Worm (Caenorhabditis elegans) whole organism, midembryonic: ENCODE measurements around the gene nhr-67.
"Not testable (repeated sequence)": the region's sequence is repeated elsewhere in the genome, so short reads cannot be mapped to it uniquely, and the experiment has no call there.

Experiments used
- T22C8.4 ChIP-seq: fragments of 200-800 bp; sonication (Bioruptor generic); IDR thresholded peaks from 2 replicates; pipeline ENCODE4 v1.3.6; 2022; ENCODE audit warnings: missing genetic modification characterization, missing compliant biosample characterization
- cog-1 ChIP-seq: sonication (generic microtip); optimal IDR thresholded peaks from 2 replicates; lab custom pipeline; 2016; ENCODE audit warnings: missing genetic modification characterization, missing compliant biosample characterization
- flt-1 ChIP-seq: fragments of 200-800 bp; sonication (Bioruptor generic); IDR thresholded peaks from 2 replicates; pipeline ENCODE4 v1.3.6; 2022; ENCODE audit warnings: missing genetic modification characterization, missing compliant biosample characterization
- klf-2 ChIP-seq: fragments of 200-800 bp; sonication (Bioruptor generic); conservative IDR thresholded peaks from 2 replicates; pipeline ENCODE4 v1.3.6; 2022; ENCODE audit warnings: missing genetic modification reagents, missing genetic modification characterization, missing compliant biosample characterization
- med-1 ChIP-seq: sonication (generic microtip); optimal IDR thresholded peaks from 2 replicates; lab custom pipeline; 2017; ENCODE audit warnings: missing genetic modification characterization, mild to moderate bottlenecking, missing compliant biosample characterization, antibody characterized with exemption, missing genetic modification reagents; ENCODE audit not compliant: insufficient read depth
- ref-1 ChIP-seq: fragments of 200-800 bp; sonication (Bioruptor generic); conservative IDR thresholded peaks from 2 replicates; pipeline ENCODE4 v1.3.6; 2022; ENCODE audit warnings: missing genetic modification reagents, missing genetic modification characterization, missing compliant biosample characterization
- tab-1 ChIP-seq: fragments of 200-800 bp; sonication (Bioruptor generic); IDR thresholded peaks from 2 replicates; pipeline ENCODE4 v1.3.6; 2022; ENCODE audit warnings: missing genetic modification characterization, missing compliant biosample characterization
- ztf-23 ChIP-seq: fragments of 200-800 bp; sonication (Bioruptor generic); IDR thresholded peaks from 2 replicates; pipeline ENCODE4 v1.3.6; 2022; ENCODE audit warnings: missing genetic modification reagents, missing genetic modification characterization, missing compliant biosample characterization
- ztf-29 ChIP-seq: fragments of 200-800 bp; sonication (Bioruptor generic); IDR thresholded peaks from 2 replicates; pipeline ENCODE4 v1.3.6; 2022; ENCODE audit warnings: missing genetic modification reagents, missing genetic modification characterization, missing compliant biosample characterization

nhr-67 gene

ce11 chrIV:11154425-11155114 is 15.0 kb upstream of the nhr-67 start, which contains the start of gene C08F8.3:
TSS of gene C08F8.3 (plus strand) at chrIV:11155044.
- TF ChIP-seq tab-1 (GFP tag; lab: Robert Waterston, UW); med-1 (GFP tag; lab: Kevin White, UChicago); flt-1 (GFP tag; lab: Robert Waterston, UW): not testable (repeated sequence)

ce11 chrIV:11156526-11156925 is 13.0 kb upstream of the nhr-67 start:
- TF ChIP-seq cog-1 (tag; lab: Kevin White, UChicago) (no peak), tab-1 (GFP tag; lab: Robert Waterston, UW) (no peak), ztf-23 (GFP tag; lab: Robert Waterston, UW) (no peak), med-1 (GFP tag; lab: Kevin White, UChicago) (no peak), T22C8.4 (GFP tag; lab: Robert Waterston, UW) (no peak), klf-2 (GFP tag; lab: Robert Waterston, UW) (no peak), flt-1 (GFP tag; lab: Robert Waterston, UW) (no peak)

ce11 chrIV:11159886-11160285 is 9.7 kb upstream of the nhr-67 start, which contains the start of gene mboa-4:
TSS of gene mboa-4 (minus strand) at chrIV:11159986.
- TF ChIP-seq klf-2 (GFP tag; lab: Robert Waterston, UW) (no peak), ztf-29 (GFP tag; lab: Robert Waterston, UW) (no peak), flt-1 (GFP tag; lab: Robert Waterston, UW) (no peak), ref-1 (GFP tag; lab: Robert Waterston, UW) (no peak), ztf-23 (GFP tag; lab: Robert Waterston, UW) (no peak), cog-1 (tag; lab: Kevin White, UChicago) (no peak), tab-1 (GFP tag; lab: Robert Waterston, UW) (no peak), T22C8.4 (GFP tag; lab: Robert Waterston, UW) (no peak), med-1 (GFP tag; lab: Kevin White, UChicago) (no peak)

ce11 chrIV:11160707-11161106 is 8.8 kb upstream of the nhr-67 start, which contains the start of gene C08F8.15:
TSS of gene C08F8.15 (minus strand) at chrIV:11160807.
- no peak for TF ChIP-seq ztf-23 (GFP tag; lab: Robert Waterston, UW)
- no peak for TF ChIP-seq cog-1 (tag; lab: Kevin White, UChicago)
- TF ChIP-seq flt-1 (GFP tag; lab: Robert Waterston, UW): no peak
- no peak for TF ChIP-seq tab-1 (GFP tag; lab: Robert Waterston, UW)
- TF ChIP-seq med-1 (GFP tag; lab: Kevin White, UChicago): no peak
- TF ChIP-seq ref-1 (GFP tag; lab: Robert Waterston, UW): no peak

- TF ChIP-seq T22C8.4 (GFP tag; lab: Robert Waterston, UW) (no peak), flt-1 (GFP tag; lab: Robert Waterston, UW) (no peak), ztf-29 (GFP tag; lab: Robert Waterston, UW) (no peak), ztf-23 (GFP tag; lab: Robert Waterston, UW) (no peak), cog-1 (tag; lab: Kevin White, UChicago) (no peak), klf-2 (GFP tag; lab: Robert Waterston, UW) (no peak), med-1 (GFP tag; lab: Kevin White, UChicago) (no peak)
Measured at ce11 chrIV:11162451-11162850, 7.1 kb upstream of the nhr-67 start, which contains the start of gene fbxb-9. TSS of gene fbxb-9 (minus strand) at chrIV:11162551.

- TF ChIP-seq ztf-29 (GFP tag; lab: Robert Waterston, UW) (no peak), tab-1 (GFP tag; lab: Robert Waterston, UW) (no peak), flt-1 (GFP tag; lab: Robert Waterston, UW) (no peak), ref-1 (GFP tag; lab: Robert Waterston, UW) (no peak), T22C8.4 (GFP tag; lab: Robert Waterston, UW) (no peak), klf-2 (GFP tag; lab: Robert Waterston, UW) (no peak), med-1 (GFP tag; lab: Kevin White, UChicago) (no peak), cog-1 (tag; lab: Kevin White, UChicago) (no peak), ztf-23 (GFP tag; lab: Robert Waterston, UW) (no peak)
Measured at ce11 chrIV:11164831-11165230, 4.7 kb upstream of the nhr-67 start, which contains the start of gene C08F8.6. TSS of gene C08F8.6 (minus strand) at chrIV:11164931.

ce11 chrIV:11174772-11175171 is 5.2 kb downstream of the nhr-67 start:
- TF ChIP-seq flt-1 (GFP tag; lab: Robert Waterston, UW) (no peak), T22C8.4 (GFP tag; lab: Robert Waterston, UW) (no peak), ref-1 (GFP tag; lab: Robert Waterston, UW) (no peak), ztf-29 (GFP tag; lab: Robert Waterston, UW) (no peak), tab-1 (GFP tag; lab: Robert Waterston, UW) (no peak), klf-2 (GFP tag; lab: Robert Waterston, UW) (no peak), cog-1 (tag; lab: Kevin White, UChicago) (no peak), med-1 (GFP tag; lab: Kevin White, UChicago) (no peak), ztf-23 (GFP tag; lab: Robert Waterston, UW) (no peak)

- TF ChIP-seq ztf-29 (GFP tag; lab: Robert Waterston, UW): no peak
Measured at ce11 chrIV:11176967-11177366, 7.4 kb downstream of the nhr-67 start, which contains the start of gene rap-3. TSS of gene rap-3 (plus strand) at chrIV:11177267.

- TF ChIP-seq flt-1 (GFP tag; lab: Robert Waterston, UW): no peak
- TF ChIP-seq med-1 (GFP tag; lab: Kevin White, UChicago): no peak
- TF ChIP-seq tab-1 (GFP tag; lab: Robert Waterston, UW): no peak
- no peak for TF ChIP-seq ref-1 (GFP tag; lab: Robert Waterston, UW)
- TF ChIP-seq klf-2 (GFP tag; lab: Robert Waterston, UW): no peak
- no peak for TF ChIP-seq ztf-29 (GFP tag; lab: Robert Waterston, UW)
- no peak for TF ChIP-seq T22C8.4 (GFP tag; lab: Robert Waterston, UW)
- TF ChIP-seq ztf-23 (GFP tag; lab: Robert Waterston, UW): no peak
- no peak for TF ChIP-seq cog-1 (tag; lab: Kevin White, UChicago)
Measured at ce11 chrIV:11178495-11178894, 8.9 kb downstream of the nhr-67 start, which contains the start of gene C08F8.9. TSS of gene C08F8.9 (minus strand) at chrIV:11178595.
